Fruit fly (Drosophila melanogaster): ENCODE measurements around the gene CG42564.

Gene CG42564

DNA sequence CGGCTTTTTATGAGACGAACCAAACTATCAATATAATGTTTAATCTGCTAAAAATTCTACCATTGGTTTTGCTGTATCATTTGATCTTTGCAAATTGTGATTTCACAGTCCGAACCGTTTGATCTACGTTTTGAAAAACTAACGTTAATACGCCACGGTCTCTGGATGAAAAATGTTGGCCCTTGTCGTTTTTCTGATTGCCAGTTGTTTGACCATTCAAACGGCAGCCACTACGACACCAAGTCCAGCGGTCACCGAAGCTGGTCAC, at the start of gene CG42564:
Gene CG42564 (plus strand): TSS at position 169 of the 268 bp plus-strand sequence.
- no peak for TF ChIP-seq noc (tag; optimal IDR thresholded peaks at IDR 0.05)

DNA sequence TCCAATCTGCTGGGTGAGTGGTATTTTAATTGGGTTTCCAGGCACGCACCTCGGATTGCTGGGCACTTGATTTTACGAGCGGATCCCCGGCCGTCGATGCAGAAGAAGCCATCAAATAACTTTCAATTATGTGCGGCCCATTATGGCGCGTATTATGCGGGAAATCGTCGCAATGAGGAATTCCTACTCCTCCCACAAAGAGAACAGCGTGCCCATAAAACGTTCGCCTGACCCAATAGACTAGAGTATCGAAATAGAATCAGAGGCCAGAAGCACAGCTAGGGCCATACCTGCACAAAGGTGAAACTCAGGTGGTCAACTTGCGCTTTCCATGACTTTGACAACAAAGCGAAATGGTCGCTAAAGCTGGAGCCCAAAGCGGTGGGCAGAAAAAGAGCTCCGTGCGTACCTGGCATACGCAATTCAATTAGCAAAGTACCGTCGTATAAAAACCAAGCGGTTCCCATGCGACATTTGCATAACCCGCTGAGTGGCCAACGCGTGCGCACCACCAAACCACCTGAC, 44.4 kb upstream of the CG42564 start, which contains the start of gene Osi18:
Gene Osi18 (plus strand): TSS at position 475 of the 525 bp plus-strand sequence.
- no peak for TF ChIP-seq noc (tag; optimal IDR thresholded peaks at IDR 0.05)

- no peak for TF ChIP-seq noc (tag; optimal IDR thresholded peaks at IDR 0.05)
These were observed 39.3 kb upstream of the CG42564 start, which contains the start of gene Osi19 for dm6 chr3R:6334906-6335433. Gene Osi19 (plus strand): TSS chr3R:6335362.

dm6 chr3R:6337397-6337796, 36.9 kb upstream of the CG42564 start:
- TF ChIP-seq noc (tag; optimal IDR thresholded peaks at IDR 0.05) = no peak

DNA sequence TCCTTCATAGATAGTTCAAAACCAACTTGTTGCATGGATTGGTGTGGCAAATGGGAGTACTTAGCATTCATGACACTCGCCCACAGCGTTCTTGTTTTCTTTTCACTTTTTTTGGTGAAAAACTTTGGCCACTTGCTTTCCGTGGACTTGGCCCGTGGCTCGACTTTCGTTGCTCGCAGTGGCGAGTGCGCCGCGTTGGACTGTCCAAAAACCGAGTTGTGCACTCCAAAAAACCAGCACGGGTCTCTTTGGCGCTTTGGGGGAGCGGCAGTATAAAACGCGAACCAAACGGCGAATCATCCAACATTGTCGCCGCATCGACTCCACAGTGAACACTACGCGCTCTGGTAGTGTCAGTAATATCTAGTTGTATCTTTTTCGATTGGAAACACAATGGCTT, 34.5 kb upstream of the CG42564 start, which contains the start of gene Osi20:
Gene Osi20 (plus strand): TSS at position 301 of the 400 bp plus-strand sequence.
- TF ChIP-seq noc (tag; optimal IDR thresholded peaks at IDR 0.05) = no peak

dm6 chr3R:6341668-6342067, 32.6 kb upstream of the CG42564 start, which contains the start of gene CG17917:
Gene CG17917 (plus strand): TSS chr3R:6341968.
- TF ChIP-seq noc (tag; optimal IDR thresholded peaks at IDR 0.05) = no peak

DNA sequence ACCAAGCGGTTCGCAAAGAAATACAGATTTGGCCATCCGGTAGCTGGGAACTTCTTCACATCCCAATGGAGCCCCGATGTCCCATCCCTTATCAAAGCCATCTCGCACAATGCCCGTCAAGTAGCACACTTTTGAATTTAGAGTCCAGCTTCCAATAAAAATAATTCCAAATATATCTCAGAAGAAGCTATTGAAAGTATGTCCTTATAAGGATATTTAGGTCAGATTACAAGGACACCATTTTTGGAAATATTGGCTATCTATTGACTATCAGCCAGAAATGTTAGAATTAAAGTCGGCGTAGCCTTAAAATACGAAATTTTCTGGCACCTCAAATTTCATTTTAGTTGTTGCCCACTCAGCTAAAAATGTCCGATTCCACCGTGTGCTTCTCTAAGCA, 31.6 kb upstream of the CG42564 start, which contains the start of gene CG10298:
Gene CG10298 (plus strand): TSS at position 301 of the 400 bp plus-strand sequence.
- TF ChIP-seq noc (tag; optimal IDR thresholded peaks at IDR 0.05) = no peak

DNA sequence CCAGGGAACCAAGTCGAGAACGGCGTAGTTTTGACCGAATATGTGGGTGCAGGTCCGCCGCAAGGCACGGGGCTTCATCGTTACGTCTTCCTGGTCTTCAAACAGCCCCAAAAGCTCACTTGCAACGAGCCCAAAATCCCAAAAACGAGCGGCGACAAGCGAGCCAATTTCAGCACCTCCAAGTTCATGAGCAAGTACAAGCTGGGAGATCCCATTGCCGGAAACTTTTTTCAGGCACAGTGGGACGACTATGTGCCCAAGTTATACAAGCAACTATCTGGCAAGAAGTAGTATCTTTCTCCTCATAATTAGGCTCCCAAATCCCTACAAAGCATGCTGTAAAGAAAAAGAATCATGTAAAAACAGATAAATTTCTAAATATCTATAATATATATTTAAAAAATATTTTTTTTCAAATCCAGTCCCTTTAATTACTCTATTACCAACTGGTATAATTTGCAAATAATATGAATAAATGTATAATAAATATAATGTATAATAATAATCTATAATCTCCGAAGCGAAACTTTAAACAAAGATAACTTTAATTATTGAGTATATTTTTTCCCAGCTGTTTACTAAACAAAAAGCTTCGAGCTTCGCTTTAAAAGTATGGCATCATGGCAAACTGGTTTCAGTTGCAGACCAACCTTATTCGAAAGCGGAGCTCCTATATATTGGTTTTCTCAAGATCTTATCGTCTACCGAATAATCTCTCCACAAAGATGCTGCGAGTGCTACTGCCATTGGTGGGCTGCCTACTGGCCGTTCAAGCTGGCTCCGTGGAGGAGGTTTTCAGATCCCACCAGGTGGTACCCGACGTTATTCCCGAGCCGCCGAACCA, 30.7 kb upstream of the CG42564 start, which contains the start of gene CG17919:
Gene CG17919 (plus strand): TSS at position 634 of the 844 bp plus-strand sequence.
- no peak for TF ChIP-seq noc (tag; optimal IDR thresholded peaks at IDR 0.05)

dm6 chr3R:6345814-6346213, 28.5 kb upstream of the CG42564 start, which contains the start of the genes SmD2 and CG18048:
Gene SmD2 (minus strand): TSS chr3R:6345911.
Gene CG18048 (plus strand): TSS chr3R:6346111.
- TF ChIP-seq noc (tag; optimal IDR thresholded peaks at IDR 0.05) = no peak

DNA sequence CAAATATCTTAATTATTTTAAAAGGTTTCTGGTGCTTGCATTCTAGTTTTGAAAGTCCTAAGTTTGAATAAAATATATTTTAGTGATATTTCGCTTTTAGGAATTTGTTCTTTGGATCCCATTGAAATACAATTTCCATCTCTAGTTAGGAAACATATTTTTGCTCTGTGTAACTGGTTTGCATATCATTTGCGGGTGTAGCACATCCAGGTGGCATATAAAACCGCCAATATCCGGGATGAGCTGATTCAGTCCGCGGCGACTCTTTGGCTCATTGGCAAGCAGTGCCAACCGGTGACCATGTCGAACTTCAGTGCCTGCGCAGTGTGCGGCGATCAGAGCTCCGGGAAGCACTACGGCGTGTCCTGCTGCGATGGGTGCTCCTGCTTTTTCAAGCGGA, 25.3 kb upstream of the CG42564 start, which contains the start of gene Hr83:
Gene Hr83 (plus strand): TSS at position 301 of the 400 bp plus-strand sequence.
- TF ChIP-seq noc (tag; optimal IDR thresholded peaks at IDR 0.05) = no peak

dm6 chr3R:6350755-6351154, 23.5 kb upstream of the CG42564 start, which contains the start of gene Pak:
Gene Pak (plus strand): TSS chr3R:6350896.
- no peak for TF ChIP-seq noc (tag; optimal IDR thresholded peaks at IDR 0.05)

DNA sequence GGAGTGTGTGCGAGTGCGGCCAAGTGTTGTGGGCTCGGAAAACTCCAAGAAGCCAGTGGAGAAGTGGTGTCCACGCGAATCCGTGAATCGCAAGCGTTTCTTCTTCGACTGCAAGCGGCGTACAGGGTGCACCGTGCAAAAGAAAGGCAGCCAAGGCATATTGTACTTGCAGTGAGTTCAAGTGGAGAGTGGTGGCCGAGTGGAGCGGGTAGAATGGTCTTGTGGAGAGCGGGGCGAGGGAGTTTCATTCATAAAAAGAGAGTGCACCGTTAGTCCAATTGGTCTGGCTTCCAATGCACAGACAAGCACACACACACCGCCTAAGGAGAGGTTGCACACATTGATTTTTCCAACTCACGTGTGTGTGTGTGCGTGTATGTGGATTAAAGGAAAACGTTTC, 23.1 kb upstream of the CG42564 start:
- TF ChIP-seq noc (tag; optimal IDR thresholded peaks at IDR 0.05) = no peak

DNA sequence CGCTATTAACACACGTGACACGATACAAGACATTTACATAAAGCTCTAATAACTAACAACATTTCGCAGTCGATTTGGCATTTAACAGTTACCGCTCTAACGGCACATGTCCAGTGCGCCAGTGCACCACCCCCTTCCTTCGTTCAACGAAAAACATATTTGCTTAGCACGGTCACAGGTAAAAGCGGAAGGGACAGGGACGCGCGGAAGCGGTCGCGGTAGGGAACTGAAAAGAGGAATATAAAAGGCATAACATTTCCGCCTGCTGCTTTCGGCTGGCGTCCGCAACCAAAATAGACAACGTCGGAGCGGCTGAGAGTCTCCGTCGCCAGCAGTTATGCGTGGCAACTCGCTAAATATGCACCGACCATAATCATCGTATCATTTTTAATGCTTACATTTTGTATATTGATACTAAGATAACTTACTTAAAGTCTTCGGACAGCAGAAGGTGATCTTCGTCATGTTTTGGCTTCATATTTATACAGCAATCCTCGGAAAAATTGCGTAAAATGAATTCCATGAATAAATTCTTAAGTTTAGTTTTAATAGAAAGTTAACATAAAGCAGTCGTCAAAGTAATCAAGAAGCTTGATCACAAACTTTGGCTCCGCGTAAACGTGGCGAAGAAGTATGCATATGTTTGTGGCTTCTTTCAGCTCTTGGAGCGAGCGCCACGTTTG, 22.4 kb upstream of the CG42564 start:
- TF ChIP-seq noc (tag; optimal IDR thresholded peaks at IDR 0.05) = peak; percentile 19

- TF ChIP-seq noc (tag; optimal IDR thresholded peaks at IDR 0.05) = no peak
These were observed 21.8 kb upstream of the CG42564 start for dm6 chr3R:6352436-6352835.

- peak; percentile 15 for TF ChIP-seq noc (tag; optimal IDR thresholded peaks at IDR 0.05)
These were observed 21.2 kb upstream of the CG42564 start for dm6 chr3R:6352893-6353623.

Data from whole organism, larva.